Worm (Caenorhabditis elegans): ENCODE data around the gene glb-24.
"Not testable (repeated sequence)": the region's sequence is repeated elsewhere in the genome, so short reads cannot be mapped to it uniquely, and the experiment has no call there.

The glb-24 gene

ce11 chrV:12869948-12870347 is 15.8 kb downstream of the glb-24 start, which contains the start of gene T07F10.3 (continued):
- TF ChIP-seq nhr-20 (tag; optimal IDR thresholded peaks at IDR 0.05): peak; percentile 96
- peak; percentile 99 for TF ChIP-seq fkh-4 (tag; optimal IDR thresholded peaks at IDR 0.05; ENCODE audit: borderline replicate concordance)
- peak; percentile 91 for TF ChIP-seq grh-1 (GFP tag; IDR thresholded peaks at IDR 0.05)
- TF ChIP-seq lin-14 (GFP tag; optimal IDR thresholded peaks at IDR 0.05): peak; percentile 94
- TF ChIP-seq nhr-85 (tag): peak; percentile 99
- peak; percentile 99 for TF ChIP-seq irx-1 (tag; optimal IDR thresholded peaks at IDR 0.05)
- peak; percentile 42 for TF ChIP-seq ama-1 (optimal IDR thresholded peaks at IDR 0.05)
- TF ChIP-seq zag-1 (tag; optimal IDR thresholded peaks at IDR 0.05): no peak

DNA sequence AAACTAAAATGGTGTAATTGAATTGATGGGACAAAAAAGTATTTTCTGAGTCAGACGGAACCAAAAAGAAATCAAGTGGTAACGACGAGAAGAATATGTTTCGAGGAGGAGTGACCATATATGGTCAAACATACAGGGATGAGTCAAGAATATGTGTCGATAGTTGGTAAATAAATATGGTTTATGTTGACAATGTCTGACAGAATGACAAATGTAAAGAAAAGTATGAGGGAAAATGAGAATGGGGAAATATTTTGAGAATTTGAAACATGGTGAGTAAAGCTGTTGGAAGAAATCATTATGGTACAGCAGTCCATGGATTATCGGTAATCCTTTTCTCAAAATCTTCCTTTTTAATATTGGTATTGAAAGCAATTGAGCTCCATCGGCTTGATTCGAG is 17.8 kb downstream of the glb-24 start, which contains the start of gene nspg-1:
nspg-1 (minus strand) TSS at position 101 of the 400 bp plus-strand sequence.
- TF ChIP-seq lin-13 (GFP tag; optimal IDR thresholded peaks at IDR 0.05) (no peak), lsy-2 (tag; optimal IDR thresholded peaks at IDR 0.05) (no peak), aly-2 (tag; optimal IDR thresholded peaks at IDR 0.05) (no peak), ceh-8 (GFP tag; optimal IDR thresholded peaks at IDR 0.05) (no peak)

DNA sequence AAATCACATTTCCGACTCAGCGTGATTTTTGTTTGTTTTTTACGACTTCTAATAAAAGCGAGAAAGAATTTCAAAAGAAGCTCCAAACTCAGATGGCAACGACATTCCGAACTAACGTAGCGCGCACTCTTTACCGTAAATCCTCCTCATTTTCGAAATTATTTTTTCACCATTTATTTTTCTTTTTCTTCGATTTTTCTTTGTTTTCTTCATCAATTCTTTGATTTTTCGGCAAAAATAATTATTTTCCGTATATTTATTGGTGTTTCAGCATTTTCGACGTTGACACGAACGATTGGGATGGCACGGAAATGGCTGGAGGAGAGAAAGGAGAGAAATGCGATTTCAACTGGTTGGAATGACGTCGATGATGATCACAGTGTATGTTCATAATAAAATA is 20.1 kb downstream of the glb-24 start, which contains the start of gene T07F10.5:
T07F10.5 (plus strand) TSS at position 301 of the 400 bp plus-strand sequence.
- TF ChIP-seq tbx-2 (tag; optimal IDR thresholded peaks at IDR 0.05); lin-35 (GFP tag; optimal IDR thresholded peaks at IDR 0.05); dpl-1 (GFP tag; optimal IDR thresholded peaks at IDR 0.05): not testable (repeated sequence)

ce11 chrV:12859144-12859543 is 26.6 kb downstream of the glb-24 start, which contains the start of gene anp-1:
TSS of gene anp-1 (plus strand) at chrV:12859444.
- TF ChIP-seq fos-1 (tag; optimal IDR thresholded peaks at IDR 0.05) (no peak), C34B4.2 (tag; optimal IDR thresholded peaks at IDR 0.05) (no peak), C16A3.4 (tag; optimal IDR thresholded peaks at IDR 0.05) (no peak), blmp-1 (tag; optimal IDR thresholded peaks at IDR 0.05) (no peak), nhr-20 (tag; optimal IDR thresholded peaks at IDR 0.05) (no peak), ama-1 (optimal IDR thresholded peaks at IDR 0.05) (no peak), ceh-88 (GFP tag; IDR thresholded peaks at IDR 0.05) (no peak), elt-3 (tag; optimal IDR thresholded peaks at IDR 0.05) (no peak), mdl-1 (tag; optimal IDR thresholded peaks at IDR 0.05) (no peak), dpl-1 (GFP tag; optimal IDR thresholded peaks at IDR 0.05) (no peak), unc-130 (tag; optimal IDR thresholded peaks at IDR 0.05) (no peak), nhr-237 (tag; optimal IDR thresholded peaks at IDR 0.05) (no peak), nhr-77 (tag; optimal IDR thresholded peaks at IDR 0.05) (no peak), unc-30 (tag; optimal IDR thresholded peaks at IDR 0.05) (no peak), ceh-82 (tag; optimal IDR thresholded peaks at IDR 0.05) (no peak), elt-2 (tag; optimal IDR thresholded peaks at IDR 0.05) (no peak), zip-4 (GFP tag; optimal IDR thresholded peaks at IDR 0.05) (no peak), pqm-1 (tag; optimal IDR thresholded peaks at IDR 0.05) (no peak), nhr-76 (tag; optimal IDR thresholded peaks at IDR 0.05) (no peak)

DNA sequence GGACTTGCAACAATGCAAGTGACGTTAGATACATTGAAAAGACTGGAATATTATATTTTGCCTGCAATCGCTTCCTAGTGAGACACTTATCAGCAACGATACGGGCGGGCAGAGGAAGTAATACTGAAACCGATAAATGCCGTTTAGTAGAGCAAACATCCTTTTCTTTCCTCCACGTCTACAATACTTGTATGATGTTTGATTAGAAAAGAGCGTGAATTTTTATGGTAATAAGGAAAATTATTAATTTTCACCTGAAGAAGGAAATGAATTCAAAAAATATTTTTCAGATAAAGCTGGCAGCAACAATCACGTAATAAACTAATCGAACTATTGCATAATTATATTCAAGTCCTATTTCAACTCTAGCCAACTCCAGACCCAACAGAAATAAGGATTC is 31.0 kb downstream of the glb-24 start, which contains the start of gene C44H9.7:
C44H9.7 (minus strand) TSS at position 101 of the 400 bp plus-strand sequence.
- TF ChIP-seq skn-1 (tag; optimal IDR thresholded peaks at IDR 0.05) (no peak), lin-35 (GFP tag; optimal IDR thresholded peaks at IDR 0.05) (no peak), mef-2 (tag; optimal IDR thresholded peaks at IDR 0.05) (no peak), elt-2 (tag; optimal IDR thresholded peaks at IDR 0.05) (peak; percentile 5)

DNA sequence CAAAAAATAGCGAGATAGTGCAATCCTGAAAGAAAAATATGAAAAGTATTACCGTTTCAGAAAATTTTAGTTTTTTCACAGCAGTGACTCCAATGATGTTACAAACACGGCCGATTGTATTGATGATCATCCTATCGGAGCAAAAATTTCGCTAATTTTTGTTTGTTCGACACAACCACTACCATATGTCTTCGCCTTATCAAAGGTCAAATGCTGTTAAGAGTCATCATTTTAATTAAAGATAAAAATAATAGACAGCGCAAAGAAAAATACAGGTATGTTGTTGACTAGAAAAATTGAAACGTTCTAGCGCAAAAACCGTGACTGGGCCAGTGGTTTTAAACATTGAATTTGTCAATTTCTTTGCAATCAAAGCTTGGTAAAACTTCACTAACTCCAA is 33.4 kb downstream of the glb-24 start:
- TF ChIP-seq zag-1 (tag; optimal IDR thresholded peaks at IDR 0.05) (no peak), efl-1 (optimal IDR thresholded peaks at IDR 0.05) (no peak), efl-1 (GFP tag; optimal IDR thresholded peaks at IDR 0.05 in 1 of 2) (no peak), fkh-8 (tag; optimal IDR thresholded peaks at IDR 0.05) (no peak), rnt-1 (tag; optimal IDR thresholded peaks at IDR 0.05) (no peak), elt-2 (tag; optimal IDR thresholded peaks at IDR 0.05) (peak; percentile 49), unc-98 (GFP tag; IDR thresholded peaks at IDR 0.05) (no peak), ceh-88 (GFP tag; IDR thresholded peaks at IDR 0.05) (no peak), nhr-84 (tag; optimal IDR thresholded peaks at IDR 0.05) (no peak), zip-4 (GFP tag; optimal IDR thresholded peaks at IDR 0.05) (no peak), sptf-1 (tag; optimal IDR thresholded peaks at IDR 0.05) (no peak), pax-3 (tag; optimal IDR thresholded peaks at IDR 0.05) (peak; percentile 20), Y116A8C.19 (tag; optimal IDR thresholded peaks at IDR 0.05; ENCODE audit: borderline replicate concordance) (no peak), nhr-85 (tag) (no peak)
